Worm (Caenorhabditis elegans): ENCODE results near the gene ZK1037.6.

ZK1037.6 gene

DNA sequence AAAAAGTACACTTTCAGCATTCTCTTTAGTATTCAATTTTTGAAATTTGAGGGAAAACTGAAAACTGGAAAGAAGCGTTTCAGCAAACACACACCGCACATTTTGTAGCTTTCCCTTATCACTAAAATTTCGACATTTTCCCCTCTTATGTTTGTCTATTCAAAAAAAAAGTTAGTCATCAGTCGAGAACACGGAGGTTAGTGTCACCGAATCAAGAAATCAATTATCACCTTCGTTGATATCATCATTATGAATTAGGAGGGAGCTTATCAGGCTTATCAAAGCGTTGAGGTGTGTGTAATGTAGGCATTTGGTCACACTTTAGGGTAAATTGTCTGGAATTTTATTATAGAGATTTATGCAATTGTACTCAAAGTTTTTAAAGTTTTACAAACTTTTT is 29.0 kb downstream of the ZK1037.6 start, which contains the start of gene cpr-3 (continued):
- TF ChIP-seq ama-1 (optimal IDR thresholded peaks at IDR 0.05) (no peak), nhr-84 (tag; optimal IDR thresholded peaks at IDR 0.05) (no peak), ceh-63 (GFP tag; optimal IDR thresholded peaks at IDR 0.05) (no peak), sup-37 (GFP tag; optimal IDR thresholded peaks at IDR 0.05) (no peak), fkh-10 (GFP tag; optimal IDR thresholded peaks at IDR 0.05) (no peak), elt-3 (tag; optimal IDR thresholded peaks at IDR 0.05) (no peak), egl-27 (tag; optimal IDR thresholded peaks at IDR 0.05) (no peak), lsy-2 (tag; optimal IDR thresholded peaks at IDR 0.05) (no peak), lin-15B (tag; optimal IDR thresholded peaks at IDR 0.05) (no peak), pax-3 (tag; optimal IDR thresholded peaks at IDR 0.05) (peak; percentile 88), lin-39 (tag; optimal IDR thresholded peaks at IDR 0.05) (no peak), jun-1 (tag; optimal IDR thresholded peaks at IDR 0.05) (peak; percentile 75), vab-15 (tag; optimal IDR thresholded peaks at IDR 0.05) (no peak), nhr-11 (tag; optimal IDR thresholded peaks at IDR 0.05) (no peak), nhr-77 (tag; optimal IDR thresholded peaks at IDR 0.05) (no peak), lin-14 (GFP tag; optimal IDR thresholded peaks at IDR 0.05) (no peak)

DNA sequence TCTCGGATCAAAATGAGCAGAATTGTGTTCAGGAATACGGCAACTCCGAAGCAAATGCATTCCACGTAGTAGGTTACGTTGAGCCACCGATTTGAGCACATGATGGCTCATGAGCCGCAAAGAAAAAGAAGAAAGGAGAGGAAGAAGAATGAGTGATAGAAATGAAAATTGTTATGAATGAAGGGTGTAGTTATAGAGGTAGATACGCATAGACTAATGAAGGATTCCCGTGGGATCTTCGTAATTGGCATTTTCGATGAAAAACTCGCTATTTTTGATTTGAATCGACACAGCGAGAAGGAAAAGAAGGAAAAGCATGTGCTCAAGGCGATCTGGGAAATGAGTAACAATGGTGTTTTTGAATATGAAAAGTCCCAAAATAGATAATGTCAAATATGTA is 33.7 kb downstream of the ZK1037.6 start, which contains the start of gene str-96:
Gene str-96 (minus strand): TSS at position 101 of the 400 bp plus-strand sequence.
- TF ChIP-seq fkh-8 (tag; optimal IDR thresholded peaks at IDR 0.05) (peak; percentile 32), pag-3 (tag; optimal IDR thresholded peaks at IDR 0.05; ENCODE audit: borderline replicate concordance, insufficient read depth) (no peak), ceh-8 (GFP tag; optimal IDR thresholded peaks at IDR 0.05) (peak; percentile 86)

DNA sequence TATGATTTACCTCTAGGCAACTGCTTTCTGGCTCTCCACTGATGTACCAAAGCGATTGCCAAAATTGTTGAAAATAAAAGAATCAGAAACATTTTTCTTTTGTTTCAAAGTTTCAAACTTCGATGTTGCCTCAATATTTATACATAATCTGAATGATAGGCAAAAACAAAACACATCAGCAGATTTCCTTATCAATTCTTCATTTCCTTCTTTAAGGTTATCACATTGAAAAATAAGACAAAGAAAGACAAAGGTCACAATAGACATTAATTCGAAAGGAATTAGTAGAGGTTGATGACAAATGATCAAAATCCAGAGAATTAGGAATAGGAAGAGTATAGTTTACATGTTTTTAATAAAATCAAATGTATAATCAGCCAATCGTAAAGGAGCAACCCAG is 36.6 kb downstream of the ZK1037.6 start, which contains the start of gene cyp-34A2:
Gene cyp-34A2 (minus strand): TSS at position 101 of the 400 bp plus-strand sequence.
- TF ChIP-seq efl-1 (optimal IDR thresholded peaks at IDR 0.05) (no peak), efl-1 (GFP tag; optimal IDR thresholded peaks at IDR 0.05 in 1 of 2) (peak in 1 of 2 experiments; percentile 12), alr-1 (tag; optimal IDR thresholded peaks at IDR 0.05; ENCODE audit: borderline replicate concordance) (no peak)

DNA sequence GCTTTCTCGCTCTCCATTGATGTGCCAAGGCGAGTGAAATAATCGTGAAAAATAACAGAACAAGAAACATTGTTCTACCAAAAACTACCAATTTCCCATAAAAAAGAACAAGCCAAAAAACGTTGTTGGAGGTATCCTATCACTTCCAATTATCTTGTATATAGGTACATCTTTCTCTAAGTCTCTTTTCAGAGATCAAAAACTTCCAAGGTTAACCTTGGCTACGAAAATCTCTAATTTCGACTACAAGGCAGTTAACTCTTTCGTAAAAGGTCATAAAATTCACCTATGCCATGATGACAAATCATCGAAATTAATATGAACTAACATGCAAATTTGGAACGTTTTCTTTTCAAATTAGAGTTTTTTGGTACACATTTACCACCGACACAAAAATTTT is 39.7 kb downstream of the ZK1037.6 start, which contains the start of gene cyp-34A1:
Gene cyp-34A1 (minus strand): TSS at position 101 of the 400 bp plus-strand sequence.
- TF ChIP-seq pag-3 (tag; optimal IDR thresholded peaks at IDR 0.05; ENCODE audit: borderline replicate concordance, insufficient read depth) (no peak), mdl-1 (tag; optimal IDR thresholded peaks at IDR 0.05) (no peak), tlp-1 (tag; optimal IDR thresholded peaks at IDR 0.05) (no peak), lin-35 (GFP tag; optimal IDR thresholded peaks at IDR 0.05) (no peak)

DNA sequence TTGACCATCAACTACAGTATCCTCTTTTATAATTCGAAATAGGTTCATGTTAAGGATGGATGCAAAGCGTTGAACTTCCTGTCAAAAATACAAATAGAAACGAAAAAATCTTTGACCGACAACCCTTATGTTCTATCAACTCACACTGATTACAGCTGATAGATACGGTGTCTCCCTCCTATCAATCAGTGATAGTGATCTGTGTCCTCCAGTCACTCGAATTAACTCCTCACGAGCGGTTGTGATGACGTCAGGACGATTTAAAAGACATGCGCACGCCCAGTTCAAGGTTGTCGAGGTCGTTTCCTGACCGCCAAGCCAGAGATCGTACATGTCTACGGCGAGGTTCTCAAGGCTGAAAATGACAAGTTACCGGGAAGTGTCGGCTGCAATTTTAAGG is 41.6 kb downstream of the ZK1037.6 start:
- TF ChIP-seq efl-1 (optimal IDR thresholded peaks at IDR 0.05), result no peak
- TF ChIP-seq efl-1 (GFP tag; optimal IDR thresholded peaks at IDR 0.05 in 1 of 2), result peak in 1 of 2 experiments; percentile 88
- TF ChIP-seq nhr-12 (tag; optimal IDR thresholded peaks at IDR 0.05), result no peak
- peak; percentile 28 to 88 (median 78) for TF ChIP-seq elt-3 (tag; optimal IDR thresholded peaks at IDR 0.05)
- no peak for TF ChIP-seq snpc-4 (tag; optimal IDR thresholded peaks at IDR 0.05)
- TF ChIP-seq ztf-11 (tag; optimal IDR thresholded peaks at IDR 0.05), result no peak
- no peak for TF ChIP-seq C04F5.9 (tag; optimal IDR thresholded peaks at IDR 0.05)
- no peak for TF ChIP-seq nhr-71 (tag; optimal IDR thresholded peaks at IDR 0.05)
- no peak for TF ChIP-seq fos-1 (tag; optimal IDR thresholded peaks at IDR 0.05)
- TF ChIP-seq lin-39 (tag; optimal IDR thresholded peaks at IDR 0.05), result no peak
- TF ChIP-seq mab-9 (GFP tag; IDR thresholded peaks at IDR 0.05), result no peak
- TF ChIP-seq nhr-85 (tag), result peak; percentile 83
- TF ChIP-seq hlh-4 (tag; optimal IDR thresholded peaks at IDR 0.05), result no peak
- TF ChIP-seq snu-23 (GFP tag; optimal IDR thresholded peaks at IDR 0.05), result no peak
- TF ChIP-seq mef-2 (tag; optimal IDR thresholded peaks at IDR 0.05), result no peak
- TF ChIP-seq unc-62 (GFP tag; optimal IDR thresholded peaks at IDR 0.05), result no peak
- TF ChIP-seq zag-1 (tag; optimal IDR thresholded peaks at IDR 0.05), result no peak
- TF ChIP-seq nhr-20 (tag; optimal IDR thresholded peaks at IDR 0.05), result peak; percentile 42
- no peak for TF ChIP-seq elt-2 (tag; optimal IDR thresholded peaks at IDR 0.05)
